Worm (Caenorhabditis elegans): ENCODE measurements around the gene col-161.

ce11 chrV:13338037-13338436 is 20.2 kb upstream of the col-161 start:
- TF ChIP-seq alr-1 (tag; optimal IDR thresholded peaks at IDR 0.05): no peak
- TF ChIP-seq nhr-6 (tag; optimal IDR thresholded peaks at IDR 0.05): no peak
- TF ChIP-seq snpc-4 (tag; optimal IDR thresholded peaks at IDR 0.05): no peak
- TF ChIP-seq nhr-12 (tag; optimal IDR thresholded peaks at IDR 0.05): no peak
- TF ChIP-seq unc-39 (tag; optimal IDR thresholded peaks at IDR 0.05): no peak
